ENCODE assay signal across 1 fruit fly cellular context in genomic region chr3L:17967187-17967940, dm6.
TF ChIP-seq lines count a peak whose summit lies in the region.

No protein-coding gene starts in this region.

TF ChIP-seq in whole organism, embryonic, 481 proteins besides CTCF, POLR2A, EP300 and RAD21 (continued from another document and continues in another):
- TF ChIP-seq Blimp-1 (GFP tag; optimal IDR thresholded peaks at IDR 0.05; lab: Kevin White, UChicago): peak; percentile 100
- TF ChIP-seq ato (GFP tag; IDR thresholded peaks at IDR 0.05; lab: Robert Waterston, UW; ENCODE audit: partially characterized antibody): no peak
- TF ChIP-seq ase (GFP tag; IDR thresholded peaks at IDR 0.05; lab: Robert Waterston, UW): no peak
- TF ChIP-seq CG12769 (tag; optimal IDR thresholded peaks at IDR 0.05; lab: Kevin White, UChicago): peak; percentile 26
- no peak for TF ChIP-seq CG17385 (GFP tag; optimal IDR thresholded peaks at IDR 0.05; lab: Kevin White, UChicago)
- TF ChIP-seq CG4360 (GFP tag; IDR thresholded peaks at IDR 0.05; lab: Robert Waterston, UW): 0 out of 2 replicates have a peak, but pooled peaks have one; percentile 12
- TF ChIP-seq ci (GFP tag; IDR thresholded peaks at IDR 0.05; lab: Robert Waterston, UW): peak; percentile 35; the same call in 1 of the 3 replicates
- no peak for TF ChIP-seq tll (GFP tag; optimal IDR thresholded peaks at IDR 0.05; lab: Kevin White, UChicago)
- peak; percentile 26 for TF ChIP-seq sqz (GFP tag; optimal IDR thresholded peaks at IDR 0.05; lab: Kevin White, UChicago)
- TF ChIP-seq lbe (GFP tag; optimal IDR thresholded peaks at IDR 0.05; lab: Kevin White, UChicago): no peak
- TF ChIP-seq jigr1 (GFP tag; IDR thresholded peaks at IDR 0.05; lab: Robert Waterston, UW): no peak
- no peak for TF ChIP-seq Atf6 (GFP tag; IDR thresholded peaks at IDR 0.05; lab: Robert Waterston, UW)
- no peak for TF ChIP-seq CG10565 (GFP tag; optimal IDR thresholded peaks at IDR 0.05; lab: Kevin White, UChicago)
- no peak for TF ChIP-seq tio (GFP tag; optimal IDR thresholded peaks at IDR 0.05; lab: Kevin White, UChicago)
- no peak for TF ChIP-seq CG6791 (GFP tag; IDR thresholded peaks at IDR 0.05; lab: Robert Waterston, UW; ENCODE audit: partially characterized antibody)
- TF ChIP-seq CG8944 (GFP tag; optimal IDR thresholded peaks at IDR 0.05; lab: Kevin White, UChicago): no peak
- TF ChIP-seq CG33213 (GFP tag; optimal IDR thresholded peaks at IDR 0.05; lab: Kevin White, UChicago): no peak
- TF ChIP-seq CG1832 (GFP tag; optimal IDR thresholded peaks at IDR 0.05; lab: Kevin White, UChicago): no peak
- peak; percentile 90 for TF ChIP-seq crol (GFP tag; IDR thresholded peaks at IDR 0.05; lab: Robert Waterston, UW)
- peak; percentile 4 for TF ChIP-seq D19A (tag; optimal IDR thresholded peaks at IDR 0.05; lab: Kevin White, UChicago)
- no peak for TF ChIP-seq nerfin-1 (tag; optimal IDR thresholded peaks at IDR 0.05; lab: Kevin White, UChicago)
- peak; percentile 80 for TF ChIP-seq abd-A (tag; optimal IDR thresholded peaks at IDR 0.05; lab: Kevin White, UChicago)
- TF ChIP-seq btn (GFP tag; optimal IDR thresholded peaks at IDR 0.05; lab: Kevin White, UChicago): no peak
- TF ChIP-seq en (GFP tag; optimal IDR thresholded peaks at IDR 0.05; lab: Kevin White, UChicago): no peak
- no peak for TF ChIP-seq Rfx (GFP tag; IDR thresholded peaks at IDR 0.05; lab: Robert Waterston, UW)
- no peak for TF ChIP-seq CG4328 (GFP tag; optimal IDR thresholded peaks at IDR 0.05; lab: Kevin White, UChicago)
- no peak for TF ChIP-seq gcm2 (GFP tag; optimal IDR thresholded peaks at IDR 0.05; lab: Kevin White, UChicago)
- TF ChIP-seq CG8765 (GFP tag; IDR thresholded peaks at IDR 0.05; lab: Robert Waterston, UW): no peak
- TF ChIP-seq Opbp (GFP tag; IDR thresholded peaks at IDR 0.05; lab: Robert Waterston, UW; ENCODE audit: partially characterized antibody): 0 out of 3 replicates have a peak, but pooled peaks have one; percentile 25
- TF ChIP-seq CG7987 (GFP tag; optimal IDR thresholded peaks at IDR 0.05; lab: Kevin White, UChicago): no peak
- TF ChIP-seq Fer1 (GFP tag; optimal IDR thresholded peaks at IDR 0.05; lab: Kevin White, UChicago): no peak
- no peak for TF ChIP-seq CG3838 (GFP tag; optimal IDR thresholded peaks at IDR 0.05; lab: Kevin White, UChicago)
- no peak for TF ChIP-seq CG15696 (tag; optimal IDR thresholded peaks at IDR 0.05; lab: Kevin White, UChicago)
- TF ChIP-seq chn (GFP tag; optimal IDR thresholded peaks at IDR 0.05; lab: Kevin White, UChicago): no peak
- TF ChIP-seq CG11696 (GFP tag; IDR thresholded peaks at IDR 0.05; lab: Robert Waterston, UW): no peak
- 0 out of 2 replicates have a peak, but pooled peaks have one; percentile 9 for TF ChIP-seq E2f1 (GFP tag; IDR thresholded peaks at IDR 0.05; lab: Robert Waterston, UW)
- no peak for TF ChIP-seq CG16863 (GFP tag; optimal IDR thresholded peaks at IDR 0.05; lab: Kevin White, UChicago)
- no peak for TF ChIP-seq al (GFP tag; IDR thresholded peaks at IDR 0.05; lab: Robert Waterston, UW)
- TF ChIP-seq nerfin-2 (GFP tag; IDR thresholded peaks at IDR 0.05; lab: Robert Waterston, UW; ENCODE audit: partially characterized antibody): no peak
- TF ChIP-seq chinmo (GFP tag; IDR thresholded peaks at IDR 0.05; lab: Robert Waterston, UW; ENCODE audit: partially characterized antibody): peak; percentile 83; the same call in 3 of the 4 replicates
- TF ChIP-seq zen2 (GFP tag; IDR thresholded peaks at IDR 0.05; lab: Robert Waterston, UW; ENCODE audit: partially characterized antibody): no peak
- no peak for TF ChIP-seq amos (GFP tag; IDR thresholded peaks at IDR 0.05; lab: Robert Waterston, UW; ENCODE audit: partially characterized antibody)
- TF ChIP-seq bowl (GFP tag; IDR thresholded peaks at IDR 0.05; lab: Robert Waterston, UW): no peak
- peak; percentile 30 for TF ChIP-seq phol (tag; optimal IDR thresholded peaks at IDR 0.05; lab: Kevin White, UChicago)
- no peak for TF ChIP-seq exex (tag; optimal IDR thresholded peaks at IDR 0.05; lab: Kevin White, UChicago)
- TF ChIP-seq CG6654 (GFP tag; optimal IDR thresholded peaks at IDR 0.05; lab: Kevin White, UChicago): no peak
- peak in 1 of 2 experiments; percentile 60 for TF ChIP-seq Pdp1 (GFP tag; optimal IDR thresholded peaks at IDR 0.05; lab: Kevin White, UChicago)
- TF ChIP-seq Fer3 (tag; optimal IDR thresholded peaks at IDR 0.05; lab: Kevin White, UChicago): no peak
- no peak for TF ChIP-seq cwo (GFP tag; optimal IDR thresholded peaks at IDR 0.05; lab: Kevin White, UChicago)
- no peak for TF ChIP-seq row (GFP tag; IDR thresholded peaks at IDR 0.05; lab: Robert Waterston, UW)
- no peak for TF ChIP-seq cad (GFP tag; optimal IDR thresholded peaks at IDR 0.05; lab: Kevin White, UChicago)
- TF ChIP-seq sob (GFP tag; IDR thresholded peaks at IDR 0.05; lab: Robert Waterston, UW): no peak
- TF ChIP-seq CG11560 (tag; IDR thresholded peaks at IDR 0.05; lab: Robert Waterston, UW): no peak
- TF ChIP-seq CG1233 (GFP tag; optimal IDR thresholded peaks at IDR 0.05; lab: Kevin White, UChicago): no peak
- TF ChIP-seq gem (tag; optimal IDR thresholded peaks at IDR 0.05; lab: Kevin White, UChicago): peak; percentile 16
- no peak for TF ChIP-seq Dek (tag; optimal IDR thresholded peaks at IDR 0.05; lab: Kevin White, UChicago)
- TF ChIP-seq D (optimal IDR thresholded peaks at IDR 0.05; lab: Kevin White, UChicago): no peak
- TF ChIP-seq D (GFP tag; optimal IDR thresholded peaks at IDR 0.05; lab: Kevin White, UChicago): no peak
- no peak for TF ChIP-seq Taf1 (GFP tag; IDR thresholded peaks at IDR 0.05; lab: Robert Waterston, UW)
- TF ChIP-seq HLH54F (GFP tag; optimal IDR thresholded peaks at IDR 0.05; lab: Kevin White, UChicago): no peak
- no peak for TF ChIP-seq CG1603 (tag; optimal IDR thresholded peaks at IDR 0.05; lab: Kevin White, UChicago)
- TF ChIP-seq sna (GFP tag; IDR thresholded peaks at IDR 0.05; lab: Robert Waterston, UW; ENCODE audit: partially characterized antibody): no peak
- TF ChIP-seq rib (GFP tag; IDR thresholded peaks at IDR 0.05; lab: Robert Waterston, UW): peak; percentile 85
- TF ChIP-seq zfh1 (GFP tag; IDR thresholded peaks at IDR 0.05; lab: Robert Waterston, UW): no peak
- TF ChIP-seq D19B (GFP tag; optimal IDR thresholded peaks at IDR 0.05; lab: Kevin White, UChicago): no peak
- peak; percentile 64 for TF ChIP-seq sens (GFP tag; lab: Kevin White, UChicago)
- TF ChIP-seq eyg (GFP tag; optimal IDR thresholded peaks at IDR 0.05; lab: Kevin White, UChicago): no peak
- no peak for TF ChIP-seq CG8290 (GFP tag; optimal IDR thresholded peaks at IDR 0.05; lab: Kevin White, UChicago)
- TF ChIP-seq CG8290 (tag; optimal IDR thresholded peaks at IDR 0.05; lab: Kevin White, UChicago): no peak
- no peak for TF ChIP-seq slbo (GFP tag; IDR thresholded peaks at IDR 0.05; lab: Robert Waterston, UW)
- TF ChIP-seq lab (GFP tag; optimal IDR thresholded peaks at IDR 0.05; lab: Kevin White, UChicago): no peak
- TF ChIP-seq croc (GFP tag; conservative IDR thresholded peaks at IDR 0.05; lab: Robert Waterston, UW): no peak
- no peak for TF ChIP-seq CG12659 (GFP tag; optimal IDR thresholded peaks at IDR 0.05; lab: Kevin White, UChicago)
- TF ChIP-seq gsb (GFP tag; IDR thresholded peaks at IDR 0.05; lab: Robert Waterston, UW): no peak
- no peak for TF ChIP-seq Nf-YB (GFP tag; optimal IDR thresholded peaks at IDR 0.05; lab: Kevin White, UChicago)
- TF ChIP-seq psq (GFP tag; optimal IDR thresholded peaks at IDR 0.05; lab: Kevin White, UChicago): no peak
- TF ChIP-seq nau (GFP tag; optimal IDR thresholded peaks at IDR 0.05; lab: Kevin White, UChicago): peak; percentile 34
- TF ChIP-seq Gug (GFP tag; IDR thresholded peaks at IDR 0.05; lab: Robert Waterston, UW): no peak
- no peak for TF ChIP-seq CG11085 (GFP tag; IDR thresholded peaks at IDR 0.05; lab: Robert Waterston, UW)
- TF ChIP-seq repo (GFP tag; optimal IDR thresholded peaks at IDR 0.05; lab: Kevin White, UChicago): no peak
- no peak for TF ChIP-seq CG13123 (GFP tag; optimal IDR thresholded peaks at IDR 0.05; lab: Kevin White, UChicago)
- no peak for TF ChIP-seq da (GFP tag; optimal IDR thresholded peaks at IDR 0.05; lab: Kevin White, UChicago)
- no peak for TF ChIP-seq Scr (GFP tag; IDR thresholded peaks at IDR 0.05; lab: Robert Waterston, UW; ENCODE audit: partially characterized antibody)
- no peak for TF ChIP-seq Dip2 (GFP tag; IDR thresholded peaks at IDR 0.05; lab: Robert Waterston, UW)
- no peak for TF ChIP-seq Nf-YA (GFP tag; IDR thresholded peaks at IDR 0.05; lab: Robert Waterston, UW)
- TF ChIP-seq tup (GFP tag; optimal IDR thresholded peaks at IDR 0.05; lab: Kevin White, UChicago): no peak
- no peak for TF ChIP-seq CG13424 (tag; optimal IDR thresholded peaks at IDR 0.05; lab: Kevin White, UChicago)
- TF ChIP-seq CG31365 (tag; optimal IDR thresholded peaks at IDR 0.05; lab: Kevin White, UChicago): no peak
- TF ChIP-seq CG11398 (GFP tag; optimal IDR thresholded peaks at IDR 0.05; lab: Kevin White, UChicago): no peak
- no peak for TF ChIP-seq pan (optimal IDR thresholded peaks at IDR 0.05; lab: Kevin White, UChicago)
- TF ChIP-seq pan (GFP tag; optimal IDR thresholded peaks at IDR 0.05 in 1 of 2, IDR thresholded peaks at IDR 0.05 in 1 of 2): no peak
- TF ChIP-seq Bteb2 (GFP tag; optimal IDR thresholded peaks at IDR 0.05; lab: Kevin White, UChicago): no peak
- peak; percentile 58 for TF ChIP-seq oc (tag; optimal IDR thresholded peaks at IDR 0.05; lab: Kevin White, UChicago)
- 0 out of 2 replicates have a peak, but pooled peaks have one; percentile 9 for TF ChIP-seq CG6689 (GFP tag; IDR thresholded peaks at IDR 0.05; lab: Robert Waterston, UW)
- TF ChIP-seq CG17912 (GFP tag; optimal IDR thresholded peaks at IDR 0.05; lab: Kevin White, UChicago): no peak
- TF ChIP-seq Stat92E (GFP tag; optimal IDR thresholded peaks at IDR 0.05; lab: Kevin White, UChicago): peak in 1 of 3 experiments; percentile 15
- TF ChIP-seq ATbp (GFP tag; optimal IDR thresholded peaks at IDR 0.05; lab: Kevin White, UChicago): peak; percentile 46
- no peak for TF ChIP-seq sisA (GFP tag; IDR thresholded peaks at IDR 0.05; lab: Robert Waterston, UW)
- no peak for TF ChIP-seq sima (GFP tag; optimal IDR thresholded peaks at IDR 0.05; lab: Kevin White, UChicago)
- no peak for TF ChIP-seq Meics (GFP tag; optimal IDR thresholded peaks at IDR 0.05; lab: Kevin White, UChicago)
- TF ChIP-seq ems (GFP tag; optimal IDR thresholded peaks at IDR 0.05; lab: Kevin White, UChicago): no peak
- no peak for TF ChIP-seq CG16815 (GFP tag; optimal IDR thresholded peaks at IDR 0.05; lab: Kevin White, UChicago)
- TF ChIP-seq CG31441 (GFP tag; IDR thresholded peaks at IDR 0.05; lab: Robert Waterston, UW): no peak
- no peak for TF ChIP-seq CG14441 (GFP tag; IDR thresholded peaks at IDR 0.05; lab: Robert Waterston, UW)
- TF ChIP-seq Lim3 (GFP tag; IDR thresholded peaks at IDR 0.05; lab: Robert Waterston, UW): no peak
- TF ChIP-seq CG9609 (GFP tag; optimal IDR thresholded peaks at IDR 0.05; lab: Kevin White, UChicago): no peak
- TF ChIP-seq Awh (GFP tag; IDR thresholded peaks at IDR 0.05; lab: Robert Waterston, UW): peak; percentile 7; the same call in 1 of the 2 replicates
- TF ChIP-seq CG3407 (GFP tag; optimal IDR thresholded peaks at IDR 0.05; lab: Kevin White, UChicago): no peak
- no peak for TF ChIP-seq bigmax (GFP tag; optimal IDR thresholded peaks at IDR 0.05; lab: Kevin White, UChicago)
- no peak for TF ChIP-seq Oli (tag; optimal IDR thresholded peaks at IDR 0.05; lab: Kevin White, UChicago)
- no peak for TF ChIP-seq CG4820 (GFP tag; optimal IDR thresholded peaks at IDR 0.05; lab: Kevin White, UChicago)
- TF ChIP-seq CG15269 (tag; optimal IDR thresholded peaks at IDR 0.05; lab: Kevin White, UChicago): no peak
- no peak for TF ChIP-seq schlank (tag; optimal IDR thresholded peaks at IDR 0.05; lab: Kevin White, UChicago)
- TF ChIP-seq stc (GFP tag; IDR thresholded peaks at IDR 0.05; lab: Robert Waterston, UW): no peak
- TF ChIP-seq CG13296 (GFP tag; optimal IDR thresholded peaks at IDR 0.05; lab: Kevin White, UChicago): no peak
- no peak for TF ChIP-seq fd3F (GFP tag; optimal IDR thresholded peaks at IDR 0.05; lab: Kevin White, UChicago)
- TF ChIP-seq tna (GFP tag; IDR thresholded peaks at IDR 0.05; lab: Robert Waterston, UW; ENCODE audit: partially characterized antibody): no peak
- no peak for TF ChIP-seq CG30403 (GFP tag; optimal IDR thresholded peaks at IDR 0.05; lab: Kevin White, UChicago)
- TF ChIP-seq sc (optimal IDR thresholded peaks at IDR 0.05; lab: Kevin White, UChicago): no peak
- TF ChIP-seq sc (GFP tag; optimal IDR thresholded peaks at IDR 0.05; lab: Kevin White, UChicago): no peak
- no peak for TF ChIP-seq gfzf (GFP tag; optimal IDR thresholded peaks at IDR 0.05; lab: Kevin White, UChicago)
- no peak for TF ChIP-seq fd102C (GFP tag; optimal IDR thresholded peaks at IDR 0.05; lab: Kevin White, UChicago)
- TF ChIP-seq HLH4C (GFP tag; IDR thresholded peaks at IDR 0.05; lab: Robert Waterston, UW; ENCODE audit: partially characterized antibody): no peak
- no peak for TF ChIP-seq odd (GFP tag; optimal IDR thresholded peaks at IDR 0.05; lab: Kevin White, UChicago)
- TF ChIP-seq CG16779 (GFP tag; IDR thresholded peaks at IDR 0.05; lab: Robert Waterston, UW): no peak
- TF ChIP-seq gcm (GFP tag; optimal IDR thresholded peaks at IDR 0.05; lab: Kevin White, UChicago): no peak
- no peak for TF ChIP-seq CHES-1-like (GFP tag; optimal IDR thresholded peaks at IDR 0.05; lab: Kevin White, UChicago)
- TF ChIP-seq CG9876 (GFP tag; optimal IDR thresholded peaks at IDR 0.05; lab: Kevin White, UChicago): no peak
- TF ChIP-seq CG32767 (GFP tag; IDR thresholded peaks at IDR 0.05; lab: Robert Waterston, UW): 0 out of 2 replicates have a peak, but pooled peaks have one; percentile 30
- no peak for TF ChIP-seq aop (GFP tag; IDR thresholded peaks at IDR 0.05; lab: Robert Waterston, UW)
- no peak for TF ChIP-seq ash1 (GFP tag; optimal IDR thresholded peaks at IDR 0.05; lab: Kevin White, UChicago)
- TF ChIP-seq org-1 (GFP tag; optimal IDR thresholded peaks at IDR 0.05; lab: Kevin White, UChicago): no peak
- peak; percentile 8 for TF ChIP-seq CG2875 (GFP tag; optimal IDR thresholded peaks at IDR 0.05; lab: Kevin White, UChicago)
- TF ChIP-seq Bdp1 (GFP tag; optimal IDR thresholded peaks at IDR 0.05; lab: Kevin White, UChicago): no peak
- no peak for TF ChIP-seq inv (GFP tag; IDR thresholded peaks at IDR 0.05; lab: Robert Waterston, UW; ENCODE audit: partially characterized antibody)
- no peak for TF ChIP-seq stwl (tag; optimal IDR thresholded peaks at IDR 0.05; lab: Kevin White, UChicago)
- no peak for TF ChIP-seq CG7786 (GFP tag; optimal IDR thresholded peaks at IDR 0.05; lab: Kevin White, UChicago)
